Worm (Caenorhabditis elegans) whole organism, L4 larva: ENCODE measurements around the gene R08C7.11.

Source experiments
- F10B5.3 ChIP-seq: sonication (generic microtip); optimal IDR thresholded peaks from 2 replicates; lab custom pipeline; 2016; ENCODE audit warnings: mild to moderate bottlenecking, missing genetic modification characterization, missing compliant biosample characterization
- F37D6.2 ChIP-seq: sonication (generic microtip); optimal IDR thresholded peaks from 2 replicates; lab custom pipeline; 2016; ENCODE audit warnings: mild to moderate bottlenecking, missing genetic modification characterization, missing compliant biosample characterization
- R02D3.7 ChIP-seq: fragments of 150-350 bp; sonication (generic microtip); optimal IDR thresholded peaks from 3 replicates; lab custom pipeline; 2014; ENCODE audit warnings: missing biosample characterization, missing genetic modification characterization
- Y75B8A.6 ChIP-seq: fragments of 200-800 bp; sonication (Bioruptor generic); IDR thresholded peaks from 2 replicates; pipeline ENCODE4 v1.3.6; 2022; ENCODE audit warnings: missing genetic modification reagents, missing genetic modification characterization, missing compliant biosample characterization
- ZK337.2 ChIP-seq: fragments of 200-800 bp; sonication (Bioruptor generic); IDR thresholded peaks from 2 replicates; pipeline ENCODE4 v1.3.6; 2022; ENCODE audit warnings: missing genetic modification reagents, missing genetic modification characterization, missing compliant biosample characterization
- aha-1 ChIP-seq: fragments of 150-350 bp; peaks from one replicate; lab custom pipeline; 2014; ENCODE audit warnings: missing biosample characterization, missing genetic modification characterization
- aly-2 ChIP-seq: sonication (generic microtip); optimal IDR thresholded peaks from 2 replicates; lab custom pipeline; 2018; ENCODE audit warnings: missing biosample characterization, missing genetic modification characterization
- ama-1 ChIP-seq: fragments of 150-350 bp; optimal IDR thresholded peaks from 2 replicates; lab custom pipeline; 2014; ENCODE audit warnings: inconsistent platforms, mixed read lengths
- arid-1 ChIP-seq: fragments of 200-800 bp; sonication (Bioruptor generic); conservative IDR thresholded peaks from 2 replicates; pipeline ENCODE4 v1.3.6; 2022; ENCODE audit warnings: missing genetic modification reagents, missing genetic modification characterization, missing compliant biosample characterization
- ceh-62 ChIP-seq: sonication (generic microtip); optimal IDR thresholded peaks from 2 replicates; lab custom pipeline; 2017; ENCODE audit warnings: missing biosample characterization, missing genetic modification characterization
- ceh-82 ChIP-seq: sonication (generic microtip); optimal IDR thresholded peaks from 2 replicates; lab custom pipeline; 2017; ENCODE audit warnings: missing biosample characterization, missing genetic modification characterization
- ctbp-1 ChIP-seq: fragments of 200-800 bp; sonication (Bioruptor generic); IDR thresholded peaks from 2 replicates; pipeline ENCODE4 v1.3.6; 2022; ENCODE audit warnings: missing genetic modification reagents, missing genetic modification characterization, missing compliant biosample characterization
- daf-16 ChIP-seq, 3 experiments: sonication (generic microtip); optimal IDR thresholded peaks; 2 replicates each; lab custom pipeline; 2016 to 2017; ENCODE audit warnings: missing genetic modification characterization in 3 of 3, missing genetic modification reagents in 3 of 3, mild to moderate bottlenecking in 2 of 3, missing compliant biosample characterization in 2 of 3, missing biosample characterization in 1 of 3, moderate library complexity in 1 of 3
- dpl-1 ChIP-seq: fragments of 150-350 bp; optimal IDR thresholded peaks from 2 replicates; lab custom pipeline; 2014; ENCODE audit warnings: missing biosample characterization, missing genetic modification reagents, missing genetic modification characterization
- duxl-1 ChIP-seq: sonication (generic microtip); optimal IDR thresholded peaks from 2 replicates; lab custom pipeline; 2016; ENCODE audit warnings: mild to moderate bottlenecking, missing genetic modification characterization, moderate library complexity, missing compliant biosample characterization; ENCODE audit not compliant: poor library complexity
- dve-1 ChIP-seq: sonication (generic microtip); optimal IDR thresholded peaks from 2 replicates; lab custom pipeline; 2017; ENCODE audit warnings: antibody characterized with exemption, mild to moderate bottlenecking, missing genetic modification characterization, missing compliant biosample characterization; ENCODE audit not compliant: insufficient read depth
- lin-29 ChIP-seq: fragments of 200-800 bp; sonication (Bioruptor generic); IDR thresholded peaks from 2 replicates; pipeline ENCODE4 v1.3.6; 2022; ENCODE audit warnings: missing genetic modification reagents, missing genetic modification characterization, missing compliant biosample characterization
- lin-39 ChIP-seq: fragments of 150-350 bp; optimal IDR thresholded peaks from 2 replicates; lab custom pipeline; 2014; ENCODE audit warnings: missing biosample characterization, missing genetic modification reagents, missing genetic modification characterization
- lsy-2 ChIP-seq, 2 experiments: fragments of 150-350 bp in 1 of 2; sonication (generic microtip) in 1 of 2; optimal IDR thresholded peaks; 2 replicates each; lab custom pipeline; 2014 to 2017; ENCODE audit warnings: missing biosample characterization in 2 of 2, missing genetic modification characterization in 2 of 2
- madf-5 ChIP-seq, 2 experiments: fragments of 200-800 bp; sonication (Bioruptor generic); IDR thresholded peaks; 2 replicates each; pipeline ENCODE4 v1.3.6; 2022; ENCODE audit warnings: missing compliant biosample characterization in 2 of 2, missing genetic modification characterization in 2 of 2
- madf-9 ChIP-seq: fragments of 200-800 bp; sonication (Bioruptor generic); conservative IDR thresholded peaks from 2 replicates; pipeline ENCODE4 v1.3.6; 2022; ENCODE audit warnings: missing genetic modification reagents, missing genetic modification characterization, missing compliant biosample characterization
- mdl-1 ChIP-seq, 2 experiments: fragments of 150-350 bp in 1 of 2; sonication (generic microtip) in 1 of 2; optimal IDR thresholded peaks; 2 replicates each; lab custom pipeline; 2014 to 2017; ENCODE audit warnings: missing biosample characterization in 2 of 2, missing genetic modification characterization in 2 of 2
- mep-1 ChIP-seq: fragments of 150-350 bp; sonication (generic microtip); optimal IDR thresholded peaks from 3 replicates; lab custom pipeline; 2014; ENCODE audit warnings: missing biosample characterization, missing genetic modification characterization
- nhr-102 ChIP-seq: sonication (generic microtip); optimal IDR thresholded peaks from 2 replicates; lab custom pipeline; 2016; ENCODE audit warnings: mild to moderate bottlenecking, missing genetic modification characterization, moderate library complexity, missing compliant biosample characterization
- nhr-11 ChIP-seq: fragments of 150-350 bp; optimal IDR thresholded peaks from 2 replicates; lab custom pipeline; 2014; ENCODE audit warnings: missing biosample characterization, missing genetic modification characterization
- nhr-111 ChIP-seq: fragments of 200-800 bp; sonication (Bioruptor generic); optimal IDR thresholded peaks from 2 replicates; lab custom pipeline; 2018; ENCODE audit warnings: mild to moderate bottlenecking, missing genetic modification characterization, missing compliant biosample characterization
- nhr-25 ChIP-seq: sonication (generic microtip); optimal IDR thresholded peaks from 2 replicates; lab custom pipeline; 2017; ENCODE audit warnings: missing genetic modification characterization, mild to moderate bottlenecking, missing compliant biosample characterization, antibody characterized with exemption, moderate library complexity, borderline replicate concordance; ENCODE audit not compliant: insufficient read depth
- nhr-42 ChIP-seq: fragments of 200-800 bp; sonication (Bioruptor generic); IDR thresholded peaks from 2 replicates; pipeline ENCODE4 v1.3.6; 2022; ENCODE audit warnings: missing genetic modification characterization, missing compliant biosample characterization
- nhr-48 ChIP-seq: sonication (generic microtip); optimal IDR thresholded peaks from 2 replicates; lab custom pipeline; 2016; ENCODE audit warnings: mild to moderate bottlenecking, missing genetic modification characterization, missing compliant biosample characterization
- nhr-6 ChIP-seq: fragments of 150-350 bp; optimal IDR thresholded peaks from 2 replicates; lab custom pipeline; 2014; ENCODE audit warnings: missing biosample characterization, missing genetic modification characterization
- nhr-76 ChIP-seq: fragments of 150-350 bp; optimal IDR thresholded peaks from 2 replicates; lab custom pipeline; 2014; ENCODE audit warnings: missing biosample characterization, missing genetic modification characterization
- nhr-77 ChIP-seq: fragments of 150-350 bp; optimal IDR thresholded peaks from 2 replicates; lab custom pipeline; 2014; ENCODE audit warnings: missing biosample characterization, missing genetic modification characterization
- php-3 ChIP-seq: fragments of 200-800 bp; sonication (Bioruptor generic); IDR thresholded peaks from 2 replicates; pipeline ENCODE4 v1.3.6; 2022; ENCODE audit warnings: missing genetic modification reagents, missing genetic modification characterization, missing compliant biosample characterization
- rbr-2 ChIP-seq: sonication (generic microtip); optimal IDR thresholded peaks from 2 replicates; lab custom pipeline; 2016; ENCODE audit warnings: missing genotype, missing genetic modification characterization, missing compliant biosample characterization
- set-16 ChIP-seq: fragments of 200-800 bp; sonication (Bioruptor generic); IDR thresholded peaks from 2 replicates; pipeline ENCODE4 v1.3.6; 2022; ENCODE audit warnings: missing genetic modification reagents, missing genetic modification characterization, missing compliant biosample characterization
- skn-1 ChIP-seq: fragments of 150-350 bp; optimal IDR thresholded peaks from 2 replicates; lab custom pipeline; 2014; ENCODE audit warnings: missing biosample characterization, missing genetic modification characterization
- snpc-4 ChIP-seq: fragments of 150-350 bp; optimal IDR thresholded peaks from 2 replicates; lab custom pipeline; 2014; ENCODE audit warnings: missing biosample characterization, missing genetic modification characterization
- spr-1 ChIP-seq: sonication (generic microtip); optimal IDR thresholded peaks from 2 replicates; lab custom pipeline; 2016; ENCODE audit warnings: mild to moderate bottlenecking, missing genetic modification characterization, missing compliant biosample characterization
- spr-3 ChIP-seq: fragments of 200-800 bp; sonication (Bioruptor generic); optimal IDR thresholded peaks from 2 replicates; lab custom pipeline; 2018; ENCODE audit warnings: mild to moderate bottlenecking, missing genetic modification characterization, missing compliant biosample characterization
- tra-1 ChIP-seq: fragments of 200-800 bp; sonication (Bioruptor generic); IDR thresholded peaks from 2 replicates; pipeline ENCODE4 v1.3.6; 2022; ENCODE audit warnings: missing genetic modification reagents, missing genetic modification characterization, missing compliant biosample characterization
- unc-39 ChIP-seq: sonication (generic microtip); optimal IDR thresholded peaks from 2 replicates; lab custom pipeline; 2017; ENCODE audit warnings: missing biosample characterization, missing genetic modification characterization
- unc-62 ChIP-seq, 3 experiments: fragments of 150-350 bp in 1 of 3; sonication (generic microtip); optimal IDR thresholded peaks in 2 of 3; peaks in 1 of 3; 1 replicate in 1 of 3; 2 replicates in 2 of 3; lab custom pipeline; 2014 to 2017; ENCODE audit warnings: missing biosample characterization in 3 of 3, missing genetic modification characterization in 3 of 3, missing genetic modification reagents in 3 of 3, missing genotype in 1 of 3
- vab-7 ChIP-seq: fragments of 200-800 bp; sonication (Bioruptor generic); IDR thresholded peaks from 2 replicates; pipeline ENCODE4 v1.3.6; 2022; ENCODE audit warnings: missing genetic modification reagents, missing genetic modification characterization, missing compliant biosample characterization
- zag-1 ChIP-seq: fragments of 150-350 bp; optimal IDR thresholded peaks from 2 replicates; lab custom pipeline; 2014; ENCODE audit warnings: missing biosample characterization, missing genetic modification characterization
- zfp-3 ChIP-seq: fragments of 200-800 bp; sonication (Bioruptor generic); conservative IDR thresholded peaks from 2 replicates; pipeline ENCODE4 v1.3.6; 2022; ENCODE audit warnings: missing genetic modification reagents, missing genetic modification characterization, missing compliant biosample characterization
- zip-11 ChIP-seq: fragments of 200-800 bp; sonication (Bioruptor generic); IDR thresholded peaks from 2 replicates; pipeline ENCODE4 v1.3.6; 2022; ENCODE audit warnings: missing genetic modification characterization, missing compliant biosample characterization
- zip-2 ChIP-seq: fragments of 150-350 bp; optimal IDR thresholded peaks from 2 replicates; lab custom pipeline; 2014; ENCODE audit warnings: missing biosample characterization, missing genetic modification characterization

R08C7.11 gene

DNA sequence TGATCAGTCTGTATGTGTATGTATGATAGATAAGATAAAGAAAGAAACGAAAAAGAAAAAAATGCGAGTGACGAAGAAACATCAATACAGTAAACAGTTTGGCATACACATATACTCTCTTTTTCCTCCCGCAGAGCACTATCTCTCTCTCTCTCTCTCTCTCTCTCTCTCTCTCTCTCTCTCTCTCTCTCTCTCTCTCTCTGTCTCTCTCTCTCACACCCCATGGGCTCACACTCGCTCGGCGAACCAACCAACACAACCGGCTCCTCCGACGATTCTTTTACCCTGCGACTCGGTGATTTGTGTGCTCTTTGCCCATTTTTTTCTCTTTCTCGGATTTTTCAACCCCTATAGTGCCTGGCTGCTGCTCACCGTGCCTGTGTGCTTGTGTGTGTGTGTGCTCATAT lies 47.7 kb downstream of the R08C7.11 start (continued):
- TF ChIP-seq lin-39 (tag; lab: Kevin White, UChicago) = no peak
- TF ChIP-seq unc-62 (GFP tag; optimal IDR thresholded peaks at IDR 0.05 in 1 of 2; lab: Kevin White, UChicago) = peak in 1 of 2 experiments; percentile 72
- TF ChIP-seq unc-62 (tag; optimal IDR thresholded peaks at IDR 0.05; lab: Kevin White, UChicago) = no peak
- peak in 1 of 2 experiments; percentile 42 for TF ChIP-seq mdl-1 (tag; optimal IDR thresholded peaks at IDR 0.05; lab: Kevin White, UChicago)
- peak; percentile 76 for TF ChIP-seq dve-1 (tag; lab: Kevin White, UChicago)
- no peak for TF ChIP-seq spr-3 (GFP tag; lab: Kevin White, UChicago)
- no peak for TF ChIP-seq nhr-111
- no peak for TF ChIP-seq php-3 (GFP tag; lab: Robert Waterston, UW)
- no peak for TF ChIP-seq vab-7 (GFP tag; lab: Robert Waterston, UW)
- peak; percentile 4 for TF ChIP-seq nhr-11 (tag; lab: Kevin White, UChicago)
- TF ChIP-seq ZK337.2 = no peak
- no peak for TF ChIP-seq F37D6.2
- no peak for TF ChIP-seq madf-9 (GFP tag; lab: Robert Waterston, UW)
- TF ChIP-seq nhr-76 (tag; lab: Kevin White, UChicago) = no peak
- TF ChIP-seq R02D3.7 (tag; lab: Kevin White, UChicago) = no peak
- peak in 1 of 2 experiments; percentile 53 for TF ChIP-seq lsy-2 (tag; optimal IDR thresholded peaks at IDR 0.05; lab: Kevin White, UChicago)
- TF ChIP-seq zip-2 (tag; lab: Kevin White, UChicago) = no peak
- no peak for TF ChIP-seq F10B5.3 (tag; lab: Kevin White, UChicago)
- TF ChIP-seq aha-1 = peak; percentile 96
- TF ChIP-seq, all 104 proteins: peak for 23

ce11 chrIV:4406054-4406539 lies 48.6 kb downstream of the R08C7.11 start:
- no peak for TF ChIP-seq aly-2 (tag; lab: Kevin White, UChicago)
- no peak for TF ChIP-seq spr-3 (GFP tag; lab: Kevin White, UChicago)
- TF ChIP-seq zag-1 (tag; lab: Kevin White, UChicago) = no peak
- TF ChIP-seq nhr-42 (GFP tag; lab: Robert Waterston, UW) = no peak
- peak; percentile 53 for TF ChIP-seq set-16 (GFP tag; lab: Robert Waterston, UW)
- TF ChIP-seq zip-11 (GFP tag; lab: Robert Waterston, UW) = no peak
- peak in 1 of 2 experiments; percentile 100 for TF ChIP-seq unc-62 (GFP tag; optimal IDR thresholded peaks at IDR 0.05 in 1 of 2; lab: Kevin White, UChicago)
- no peak for TF ChIP-seq unc-62 (tag; optimal IDR thresholded peaks at IDR 0.05; lab: Kevin White, UChicago)
- TF ChIP-seq nhr-48 (tag; lab: Kevin White, UChicago) = peak; percentile 59
- no peak for TF ChIP-seq spr-1 (tag; lab: Kevin White, UChicago)
- no peak for TF ChIP-seq nhr-102 (tag; lab: Kevin White, UChicago)
- TF ChIP-seq nhr-77 (tag; lab: Kevin White, UChicago) = no peak
- TF ChIP-seq snpc-4 (tag; lab: Kevin White, UChicago) = no peak
- TF ChIP-seq daf-16 (GFP tag; optimal IDR thresholded peaks at IDR 0.05; lab: Kevin White, UChicago) = no peak
- TF ChIP-seq daf-16 (tag; optimal IDR thresholded peaks at IDR 0.05; lab: Kevin White, UChicago) = peak; percentile 80
- peak; percentile 40 for TF ChIP-seq ama-1 (lab: Kevin White, UChicago)
- peak; percentile 32 to 58 for TF ChIP-seq mdl-1 (tag; optimal IDR thresholded peaks at IDR 0.05; lab: Kevin White, UChicago)
- TF ChIP-seq zfp-3 (GFP tag; lab: Robert Waterston, UW) = no peak
- TF ChIP-seq aha-1 = peak; percentile 96
- peak; percentile 70 for TF ChIP-seq rbr-2 (tag; lab: Kevin White, UChicago)
- TF ChIP-seq nhr-6 (tag; lab: Kevin White, UChicago) = peak; percentile 44
- no peak for TF ChIP-seq arid-1 (GFP tag; lab: Robert Waterston, UW)
- peak; percentile 67 for TF ChIP-seq dpl-1 (GFP tag; lab: Kevin White, UChicago)
- peak; percentile 54 to 67 for TF ChIP-seq lsy-2 (tag; optimal IDR thresholded peaks at IDR 0.05; lab: Kevin White, UChicago)
- TF ChIP-seq php-3 (GFP tag; lab: Robert Waterston, UW) = no peak
- no peak for TF ChIP-seq R02D3.7 (tag; lab: Kevin White, UChicago)
- TF ChIP-seq nhr-111 = no peak
- no peak for TF ChIP-seq Y75B8A.6
- peak; percentile 8 for TF ChIP-seq nhr-25 (tag; lab: Kevin White, UChicago)
- TF ChIP-seq skn-1 (tag; lab: Kevin White, UChicago) = no peak
- TF ChIP-seq unc-39 (tag; lab: Kevin White, UChicago) = no peak
- no peak; the same call in 1 of the 2 replicates for TF ChIP-seq tra-1 (GFP tag; lab: Robert Waterston, UW)
- TF ChIP-seq lin-29 (GFP tag; lab: Robert Waterston, UW) = no peak
- peak; percentile 42 for TF ChIP-seq nhr-11 (tag; lab: Kevin White, UChicago)
- no peak for TF ChIP-seq ceh-82 (tag; lab: Kevin White, UChicago)
- TF ChIP-seq ceh-62 (tag; lab: Kevin White, UChicago) = no peak
- no peak for TF ChIP-seq duxl-1 (tag; lab: Kevin White, UChicago)
- TF ChIP-seq lin-39 (tag; lab: Kevin White, UChicago) = no peak
- no peak for TF ChIP-seq ctbp-1 (GFP tag; lab: Robert Waterston, UW)
- no peak for TF ChIP-seq madf-5 (GFP tag; IDR thresholded peaks at IDR 0.05; lab: Robert Waterston, UW)
- TF ChIP-seq mep-1 (tag; lab: Kevin White, UChicago) = peak; percentile 84
